Worm (Caenorhabditis elegans): Measurements from ENCODE around the gene nspb-2.
"Not testable (repeated sequence)": the region's sequence is repeated elsewhere in the genome, so short reads cannot be mapped to it uniquely, and the experiment has no call there.

- not testable (repeated sequence) for TF ChIP-seq pqm-1 (tag; optimal IDR thresholded peaks at IDR 0.05); rbr-2 (tag; optimal IDR thresholded peaks at IDR 0.05); spr-3 (GFP tag; optimal IDR thresholded peaks at IDR 0.05); ztf-7 (tag; optimal IDR thresholded peaks at IDR 0.05); fkh-10 (GFP tag; optimal IDR thresholded peaks at IDR 0.05); mxl-3 (GFP tag; optimal IDR thresholded peaks at IDR 0.05); jun-1 (tag; optimal IDR thresholded peaks at IDR 0.05); egl-27 (tag; optimal IDR thresholded peaks at IDR 0.05)
Observed at ce11 chrIV:6597918-6598317, 6.4 kb downstream of the nspb-2 start, which contains the start of gene nspb-4.
